Worm (Caenorhabditis elegans) whole organism, L4 larva: ENCODE measurements around the gene K03B8.14.

Source experiments
- F10B5.3 ChIP-seq: sonication (generic microtip); optimal IDR thresholded peaks from 2 replicates; lab custom pipeline; 2016; ENCODE audit warnings: mild to moderate bottlenecking, missing genetic modification characterization, missing compliant biosample characterization
- F44E2.7 ChIP-seq: fragments of 200-800 bp; sonication (Bioruptor generic); IDR thresholded peaks from 2 replicates; pipeline ENCODE4 v2.1.2; 2022; ENCODE audit warnings: missing genetic modification characterization, missing compliant biosample characterization
- F49E8.2 ChIP-seq: sonication (generic microtip); optimal IDR thresholded peaks from 2 replicates; lab custom pipeline; 2016; ENCODE audit warnings: missing compliant biosample characterization, mild to moderate bottlenecking, missing genetic modification characterization, borderline replicate concordance
- R02D3.7 ChIP-seq: fragments of 150-350 bp; sonication (generic microtip); optimal IDR thresholded peaks from 3 replicates; lab custom pipeline; 2014; ENCODE audit warnings: missing biosample characterization, missing genetic modification characterization
- T20F7.1 ChIP-seq: fragments of 200-800 bp; sonication (Bioruptor generic); optimal IDR thresholded peaks from 2 replicates; lab custom pipeline; 2018; ENCODE audit warnings: mild to moderate bottlenecking, missing genetic modification characterization, missing compliant biosample characterization
- T26A8.4 ChIP-seq: fragments of 200-800 bp; sonication (Bioruptor generic); IDR thresholded peaks from 2 replicates; pipeline ENCODE4 v1.3.6; 2022; ENCODE audit warnings: missing genetic modification characterization, missing compliant biosample characterization
- Y105C5A.15 ChIP-seq: fragments of 200-800 bp; sonication (Bioruptor generic); IDR thresholded peaks from 2 replicates; pipeline ENCODE4 v1.3.6; 2022; ENCODE audit warnings: missing genetic modification characterization, missing compliant biosample characterization
- Y75B8A.6 ChIP-seq: fragments of 200-800 bp; sonication (Bioruptor generic); IDR thresholded peaks from 2 replicates; pipeline ENCODE4 v1.3.6; 2022; ENCODE audit warnings: missing genetic modification reagents, missing genetic modification characterization, missing compliant biosample characterization
- ZK337.2 ChIP-seq: fragments of 200-800 bp; sonication (Bioruptor generic); IDR thresholded peaks from 2 replicates; pipeline ENCODE4 v1.3.6; 2022; ENCODE audit warnings: missing genetic modification reagents, missing genetic modification characterization, missing compliant biosample characterization
- ZK546.5 ChIP-seq, 2 experiments: sonication (generic microtip); optimal IDR thresholded peaks; 2 replicates each; lab custom pipeline; 2017; ENCODE audit warnings: missing biosample characterization in 2 of 2, missing genetic modification characterization in 2 of 2
- ama-1 ChIP-seq: fragments of 150-350 bp; optimal IDR thresholded peaks from 2 replicates; lab custom pipeline; 2014; ENCODE audit warnings: inconsistent platforms, mixed read lengths
- arid-1 ChIP-seq: fragments of 200-800 bp; sonication (Bioruptor generic); conservative IDR thresholded peaks from 2 replicates; pipeline ENCODE4 v1.3.6; 2022; ENCODE audit warnings: missing genetic modification reagents, missing genetic modification characterization, missing compliant biosample characterization
- attf-4 ChIP-seq: sonication (generic microtip); optimal IDR thresholded peaks from 3 replicates; lab custom pipeline; 2017; ENCODE audit warnings: missing biosample characterization, missing genetic modification characterization
- ceh-28 ChIP-seq: fragments of 150-350 bp; optimal IDR thresholded peaks from 2 replicates; lab custom pipeline; 2014; ENCODE audit warnings: missing biosample characterization, missing genetic modification reagents, missing genetic modification characterization
- ceh-44 ChIP-seq: fragments of 200-800 bp; sonication (Bioruptor generic); IDR thresholded peaks from 2 replicates; pipeline ENCODE4 v1.3.6; 2022; ENCODE audit warnings: missing genetic modification reagents, missing genetic modification characterization, missing compliant biosample characterization
- ceh-62 ChIP-seq: sonication (generic microtip); optimal IDR thresholded peaks from 2 replicates; lab custom pipeline; 2017; ENCODE audit warnings: missing biosample characterization, missing genetic modification characterization
- daf-12 ChIP-seq: fragments of 150-350 bp; optimal IDR thresholded peaks from 2 replicates; lab custom pipeline; 2014; ENCODE audit warnings: missing biosample characterization, missing genetic modification reagents, missing genetic modification characterization
- daf-16 ChIP-seq, 3 experiments: sonication (generic microtip); optimal IDR thresholded peaks; 2 replicates each; lab custom pipeline; 2016 to 2017; ENCODE audit warnings: missing genetic modification characterization in 3 of 3, missing genetic modification reagents in 3 of 3, mild to moderate bottlenecking in 2 of 3, missing compliant biosample characterization in 2 of 3, missing biosample characterization in 1 of 3, moderate library complexity in 1 of 3
- daf-19 ChIP-seq: fragments of 200-800 bp; sonication (Bioruptor generic); conservative IDR thresholded peaks from 2 replicates; pipeline ENCODE4 v1.3.6; 2022; ENCODE audit warnings: missing genetic modification characterization, missing compliant biosample characterization
- daf-8 ChIP-seq: fragments of 200-800 bp; sonication (Bioruptor generic); IDR thresholded peaks from 2 replicates; pipeline ENCODE4 v1.3.6; 2022; ENCODE audit warnings: missing genetic modification characterization, missing compliant biosample characterization
- dmd-9 ChIP-seq: fragments of 200-800 bp; sonication (Bioruptor generic); IDR thresholded peaks from 2 replicates; pipeline ENCODE4 v1.3.6; 2022; ENCODE audit warnings: missing genetic modification reagents, missing genetic modification characterization, missing compliant biosample characterization
- egl-27 ChIP-seq: sonication (generic microtip); optimal IDR thresholded peaks from 3 replicates; lab custom pipeline; 2017; ENCODE audit warnings: missing biosample characterization, missing genetic modification reagents, missing genetic modification characterization
- fkh-10 ChIP-seq: fragments of 150-350 bp; optimal IDR thresholded peaks from 2 replicates; lab custom pipeline; 2014; ENCODE audit warnings: missing biosample characterization, missing genetic modification reagents, missing genetic modification characterization
- fos-1 ChIP-seq: fragments of 150-350 bp; optimal IDR thresholded peaks from 2 replicates; lab custom pipeline; 2014; ENCODE audit warnings: missing biosample characterization, missing genetic modification characterization
- hlh-30 ChIP-seq: sonication (generic microtip); optimal IDR thresholded peaks from 2 replicates; lab custom pipeline; 2017; ENCODE audit warnings: antibody characterized with exemption, mild to moderate bottlenecking, missing genetic modification characterization, missing compliant biosample characterization; ENCODE audit not compliant: insufficient read depth
- lim-7 ChIP-seq: fragments of 200-800 bp; sonication (Bioruptor generic); IDR thresholded peaks from 2 replicates; pipeline ENCODE4 v1.3.6; 2022; ENCODE audit warnings: missing genetic modification characterization, missing compliant biosample characterization
- lin-1 ChIP-seq: fragments of 200-800 bp; sonication (Bioruptor generic); IDR thresholded peaks from 2 replicates; pipeline ENCODE4 v1.3.6; 2022; ENCODE audit warnings: missing genetic modification reagents, missing genetic modification characterization, missing compliant biosample characterization
- lin-15B ChIP-seq: fragments of 150-350 bp; sonication (generic microtip); optimal IDR thresholded peaks from 3 replicates; lab custom pipeline; 2014; ENCODE audit warnings: missing biosample characterization, missing genetic modification characterization
- lin-29 ChIP-seq: fragments of 200-800 bp; sonication (Bioruptor generic); IDR thresholded peaks from 2 replicates; pipeline ENCODE4 v1.3.6; 2022; ENCODE audit warnings: missing genetic modification reagents, missing genetic modification characterization, missing compliant biosample characterization
- lir-3 ChIP-seq: sonication (generic microtip); optimal IDR thresholded peaks from 2 replicates; lab custom pipeline; 2016; ENCODE audit warnings: mild to moderate bottlenecking, missing genetic modification characterization, missing compliant biosample characterization
- mdl-1 ChIP-seq, 2 experiments: fragments of 150-350 bp in 1 of 2; sonication (generic microtip) in 1 of 2; optimal IDR thresholded peaks; 2 replicates each; lab custom pipeline; 2014 to 2017; ENCODE audit warnings: missing biosample characterization in 2 of 2, missing genetic modification characterization in 2 of 2
- mes-2 ChIP-seq: sonication (generic microtip); optimal IDR thresholded peaks from 2 replicates; lab custom pipeline; 2016; ENCODE audit warnings: missing genotype, mild to moderate bottlenecking, missing genetic modification characterization, missing compliant biosample characterization; ENCODE audit not compliant: poor library complexity, severe bottlenecking
- mxl-2 ChIP-seq: fragments of 200-800 bp; sonication (Bioruptor generic); conservative IDR thresholded peaks from 2 replicates; pipeline ENCODE4 v1.3.6; 2022; ENCODE audit warnings: missing genetic modification reagents, missing genetic modification characterization, missing compliant biosample characterization
- mxl-3 ChIP-seq: fragments of 200-800 bp; sonication (Bioruptor generic); optimal IDR thresholded peaks from 2 replicates; lab custom pipeline; 2018; ENCODE audit warnings: mild to moderate bottlenecking, missing genetic modification characterization, missing compliant biosample characterization
- nhr-10 ChIP-seq: fragments of 150-350 bp; optimal IDR thresholded peaks from 2 replicates; lab custom pipeline; 2014; ENCODE audit warnings: missing biosample characterization, missing genetic modification characterization
- nhr-11 ChIP-seq: fragments of 150-350 bp; optimal IDR thresholded peaks from 2 replicates; lab custom pipeline; 2014; ENCODE audit warnings: missing biosample characterization, missing genetic modification characterization
- nhr-48 ChIP-seq: sonication (generic microtip); optimal IDR thresholded peaks from 2 replicates; lab custom pipeline; 2016; ENCODE audit warnings: mild to moderate bottlenecking, missing genetic modification characterization, missing compliant biosample characterization
- nhr-76 ChIP-seq: fragments of 150-350 bp; optimal IDR thresholded peaks from 2 replicates; lab custom pipeline; 2014; ENCODE audit warnings: missing biosample characterization, missing genetic modification characterization
- pha-4 ChIP-seq, 2 experiments: fragments of 150-350 bp in 1 of 2; fragments of 200-800 bp in 1 of 2; sonication (Bioruptor generic) in 1 of 2; IDR thresholded peaks in 1 of 2; optimal IDR thresholded peaks in 1 of 2; 2 replicates each; pipeline versions ENCODE4 v1.3.6 to Lab custom; 2014 to 2022; ENCODE audit warnings: missing genetic modification characterization in 2 of 2, missing genetic modification reagents in 2 of 2, missing biosample characterization in 1 of 2, missing compliant biosample characterization in 1 of 2
- pqm-1 ChIP-seq: sonication (generic microtip); optimal IDR thresholded peaks from 2 replicates; lab custom pipeline; 2017; ENCODE audit warnings: missing biosample characterization, missing genetic modification characterization
- rbr-2 ChIP-seq: sonication (generic microtip); optimal IDR thresholded peaks from 2 replicates; lab custom pipeline; 2016; ENCODE audit warnings: missing genotype, missing genetic modification characterization, missing compliant biosample characterization
- set-16 ChIP-seq: fragments of 200-800 bp; sonication (Bioruptor generic); IDR thresholded peaks from 2 replicates; pipeline ENCODE4 v1.3.6; 2022; ENCODE audit warnings: missing genetic modification reagents, missing genetic modification characterization, missing compliant biosample characterization
- snpc-1.2 ChIP-seq: fragments of 200-800 bp; sonication (Bioruptor generic); IDR thresholded peaks from 2 replicates; pipeline ENCODE4 v1.3.6; 2022; ENCODE audit warnings: missing genetic modification reagents, missing genetic modification characterization, missing compliant biosample characterization
- spr-1 ChIP-seq: sonication (generic microtip); optimal IDR thresholded peaks from 2 replicates; lab custom pipeline; 2016; ENCODE audit warnings: mild to moderate bottlenecking, missing genetic modification characterization, missing compliant biosample characterization
- spr-3 ChIP-seq: fragments of 200-800 bp; sonication (Bioruptor generic); optimal IDR thresholded peaks from 2 replicates; lab custom pipeline; 2018; ENCODE audit warnings: mild to moderate bottlenecking, missing genetic modification characterization, missing compliant biosample characterization
- unc-130 ChIP-seq: sonication (generic microtip); optimal IDR thresholded peaks from 2 replicates; lab custom pipeline; 2016; ENCODE audit warnings: missing genetic modification reagents, missing genetic modification characterization, missing compliant biosample characterization
- unc-39 ChIP-seq: sonication (generic microtip); optimal IDR thresholded peaks from 2 replicates; lab custom pipeline; 2017; ENCODE audit warnings: missing biosample characterization, missing genetic modification characterization
- vab-7 ChIP-seq: fragments of 200-800 bp; sonication (Bioruptor generic); IDR thresholded peaks from 2 replicates; pipeline ENCODE4 v1.3.6; 2022; ENCODE audit warnings: missing genetic modification reagents, missing genetic modification characterization, missing compliant biosample characterization
- zip-2 ChIP-seq: fragments of 150-350 bp; optimal IDR thresholded peaks from 2 replicates; lab custom pipeline; 2014; ENCODE audit warnings: missing biosample characterization, missing genetic modification characterization
- ztf-7 ChIP-seq: fragments of 150-350 bp; optimal IDR thresholded peaks from 2 replicates; lab custom pipeline; 2014; ENCODE audit warnings: missing biosample characterization, missing genetic modification characterization

Gene K03B8.14

DNA sequence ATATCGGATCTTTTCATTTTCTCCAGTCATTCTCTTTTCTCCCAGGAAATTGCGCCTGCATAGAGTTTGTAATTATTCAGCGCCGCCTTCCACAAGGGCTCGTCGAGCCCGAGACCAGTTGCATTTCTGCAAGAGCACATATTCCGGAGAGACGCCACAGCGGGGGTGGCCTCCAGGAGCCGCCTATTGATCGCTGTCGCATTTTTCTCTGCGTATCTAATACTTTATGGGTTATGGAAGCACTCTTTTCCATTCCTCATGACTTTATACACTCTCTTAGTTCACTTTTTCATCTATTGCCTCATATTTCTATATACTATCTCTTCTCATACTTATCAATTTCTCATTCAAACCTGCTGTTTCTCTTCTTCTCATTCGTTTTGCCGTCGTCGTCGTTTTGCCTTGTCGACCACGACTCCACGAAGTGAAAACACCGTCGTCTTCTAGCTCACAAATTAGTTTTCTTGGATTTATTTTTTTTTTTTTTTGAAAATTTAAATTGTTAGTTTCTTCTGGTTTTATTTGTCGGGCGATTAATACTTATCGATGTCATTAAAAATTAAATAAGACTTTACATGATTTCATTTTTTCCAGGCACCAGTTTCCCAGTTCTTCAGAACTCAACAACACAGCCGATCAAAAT is 15.0 kb upstream of the K03B8.14 start, which contains the start of gene cnb-1 (continued):
- TF ChIP-seq nhr-11 (tag; lab: Kevin White, UChicago): peak; percentile 24
- TF ChIP-seq rbr-2 (tag; lab: Kevin White, UChicago): peak; percentile 77
- TF ChIP-seq daf-8 (GFP tag; lab: Robert Waterston, UW): no peak
- TF ChIP-seq mdl-1 (tag; optimal IDR thresholded peaks at IDR 0.05; lab: Kevin White, UChicago): peak in 1 of 2 experiments; percentile 8
- no peak for TF ChIP-seq arid-1 (GFP tag; lab: Robert Waterston, UW)
- peak; percentile 91 for TF ChIP-seq ZK337.2 (GFP tag; lab: Robert Waterston, UW)
- TF ChIP-seq fkh-10 (GFP tag; lab: Kevin White, UChicago): peak; percentile 54
- no peak for TF ChIP-seq daf-19 (GFP tag; lab: Robert Waterston, UW)
- no peak for TF ChIP-seq nhr-76 (tag; lab: Kevin White, UChicago)
- TF ChIP-seq snpc-1.2 (GFP tag; lab: Robert Waterston, UW): no peak
- TF ChIP-seq pha-4 (GFP tag; IDR thresholded peaks at IDR 0.05; lab: Robert Waterston, UW): peak; percentile 47; the same call in 1 of the 2 replicates
- no peak for TF ChIP-seq pha-4 (tag; optimal IDR thresholded peaks at IDR 0.05; lab: Kevin White, UChicago)
- TF ChIP-seq lin-15B (tag; lab: Kevin White, UChicago): no peak
- TF ChIP-seq lin-29 (GFP tag; lab: Robert Waterston, UW): no peak
- no peak for TF ChIP-seq nhr-48 (tag; lab: Kevin White, UChicago)
- TF ChIP-seq mxl-3: no peak
- TF ChIP-seq egl-27 (tag; lab: Kevin White, UChicago): no peak
- TF ChIP-seq R02D3.7 (tag; lab: Kevin White, UChicago): no peak
- TF ChIP-seq F10B5.3: no peak
- TF ChIP-seq Y75B8A.6: no peak
- no peak for TF ChIP-seq lin-1 (GFP tag; lab: Robert Waterston, UW)
- no peak for TF ChIP-seq ZK546.5 (tag; optimal IDR thresholded peaks at IDR 0.05; lab: Kevin White, UChicago)
- TF ChIP-seq ztf-7 (tag; lab: Kevin White, UChicago): peak; percentile 56
- TF ChIP-seq unc-130 (GFP tag; lab: Kevin White, UChicago): no peak
- TF ChIP-seq ceh-62: no peak
- TF ChIP-seq T26A8.4 (GFP tag; lab: Robert Waterston, UW): 0 out of 2 replicates have a peak, but pooled peaks have one; percentile 36
- no peak for TF ChIP-seq vab-7 (GFP tag; lab: Robert Waterston, UW)
- TF ChIP-seq spr-1 (tag; lab: Kevin White, UChicago): peak; percentile 3
- TF ChIP-seq lir-3 (tag; lab: Kevin White, UChicago): no peak
- no peak for TF ChIP-seq nhr-10 (tag; lab: Kevin White, UChicago)
- no peak for TF ChIP-seq T20F7.1 (GFP tag; lab: Kevin White, UChicago)
- TF ChIP-seq unc-39 (tag; lab: Kevin White, UChicago): no peak
- peak; percentile 29 for TF ChIP-seq mes-2 (tag; lab: Kevin White, UChicago)
- no peak for TF ChIP-seq dmd-9
- no peak for TF ChIP-seq lim-7 (GFP tag; lab: Robert Waterston, UW)
- no peak for TF ChIP-seq mxl-2 (GFP tag; lab: Robert Waterston, UW)
- no peak for TF ChIP-seq attf-4
- TF ChIP-seq daf-16 (GFP tag; optimal IDR thresholded peaks at IDR 0.05; lab: Kevin White, UChicago): no peak
- TF ChIP-seq daf-16 (tag; optimal IDR thresholded peaks at IDR 0.05; lab: Kevin White, UChicago): peak; percentile 49
- no peak for TF ChIP-seq F49E8.2
- TF ChIP-seq ceh-28: peak; percentile 51
- TF ChIP-seq fos-1: no peak
- no peak for TF ChIP-seq daf-12 (tag; lab: Kevin White, UChicago)
- peak; percentile 84 for TF ChIP-seq hlh-30 (tag; lab: Kevin White, UChicago)
- peak; percentile 19 for TF ChIP-seq pqm-1 (tag; lab: Kevin White, UChicago)
- no peak for TF ChIP-seq F44E2.7 (GFP tag; lab: Robert Waterston, UW)
- no peak for TF ChIP-seq spr-3 (GFP tag; lab: Kevin White, UChicago)
- TF ChIP-seq set-16: no peak; the same call in none of the 2 replicates
- TF ChIP-seq Y105C5A.15 (GFP tag; lab: Robert Waterston, UW): no peak
- TF ChIP-seq ceh-44 (GFP tag; lab: Robert Waterston, UW): no peak
- TF ChIP-seq ama-1: no peak
- no peak for TF ChIP-seq zip-2
